Worm (Caenorhabditis elegans): ENCODE data around the gene ZK105.14.

The ZK105.14 gene

ce11 chrV:7745903-7746302 is 24.1 kb upstream of the ZK105.14 start (continued):
- TF ChIP-seq nfya-1 (tag; optimal IDR thresholded peaks at IDR 0.05): peak; percentile 17
- TF ChIP-seq eyg-1 (tag; optimal IDR thresholded peaks at IDR 0.05): no peak
- TF ChIP-seq ceh-2 (tag; optimal IDR thresholded peaks at IDR 0.05): peak; percentile 25
- peak; percentile 39 for TF ChIP-seq ref-2 (tag; optimal IDR thresholded peaks at IDR 0.05)

- no peak for TF ChIP-seq ceh-31 (tag; optimal IDR thresholded peaks at IDR 0.05)
Measured at ce11 chrV:7745386-7745785, 23.5 kb upstream of the ZK105.14 start.

- TF ChIP-seq tbx-2 (tag; optimal IDR thresholded peaks at IDR 0.05) (no peak), ceh-9 (tag; optimal IDR thresholded peaks at IDR 0.05) (no peak), pqm-1 (tag; optimal IDR thresholded peaks at IDR 0.05) (no peak), mec-3 (tag; optimal IDR thresholded peaks at IDR 0.05; ENCODE audit: borderline replicate concordance) (no peak), eyg-1 (tag; optimal IDR thresholded peaks at IDR 0.05) (no peak), C38D4.7 (GFP tag; optimal IDR thresholded peaks at IDR 0.05) (no peak), ceh-22 (tag; optimal IDR thresholded peaks at IDR 0.05) (no peak), ceh-18 (tag; optimal IDR thresholded peaks at IDR 0.05) (no peak), nhr-232 (tag; optimal IDR thresholded peaks at IDR 0.05) (no peak), unc-3 (GFP tag; conservative IDR thresholded peaks at IDR 0.05) (no peak), unc-3 (tag; optimal IDR thresholded peaks at IDR 0.05) (no peak), elt-2 (tag; optimal IDR thresholded peaks at IDR 0.05) (no peak), hlh-8 (tag; optimal IDR thresholded peaks at IDR 0.05) (no peak), zip-5 (tag; optimal IDR thresholded peaks at IDR 0.05) (no peak), fkh-10 (GFP tag; optimal IDR thresholded peaks at IDR 0.05) (no peak), che-1 (tag; optimal IDR thresholded peaks at IDR 0.05) (no peak), ref-2 (tag; optimal IDR thresholded peaks at IDR 0.05) (no peak), ets-4 (tag; optimal IDR thresholded peaks at IDR 0.05) (no peak), elt-4 (tag; optimal IDR thresholded peaks at IDR 0.05) (no peak), ceh-19 (GFP tag; optimal IDR thresholded peaks at IDR 0.05) (no peak), ttx-3 (tag; optimal IDR thresholded peaks at IDR 0.05) (no peak)
Measured at ce11 chrV:7744068-7744467, 22.2 kb upstream of the ZK105.14 start.

- TF ChIP-seq elt-4 (tag; optimal IDR thresholded peaks at IDR 0.05) (no peak), ztf-16 (tag; optimal IDR thresholded peaks at IDR 0.05) (no peak), ceh-2 (tag; optimal IDR thresholded peaks at IDR 0.05) (no peak), hlh-30 (tag; optimal IDR thresholded peaks at IDR 0.05; ENCODE audit: insufficient read depth) (no peak), sox-2 (GFP tag; IDR thresholded peaks at IDR 0.05) (no peak), npax-4 (tag; optimal IDR thresholded peaks at IDR 0.05) (no peak), ahr-1 (tag; optimal IDR thresholded peaks at IDR 0.05) (no peak), hlh-8 (tag; optimal IDR thresholded peaks at IDR 0.05) (no peak), lim-6 (tag; optimal IDR thresholded peaks at IDR 0.05) (no peak), madf-2 (tag; optimal IDR thresholded peaks at IDR 0.05) (no peak), ref-2 (tag; optimal IDR thresholded peaks at IDR 0.05) (no peak), T23F11.4 (GFP tag; optimal IDR thresholded peaks at IDR 0.05) (no peak), syd-9 (tag; optimal IDR thresholded peaks at IDR 0.05) (no peak), nfya-1 (tag; optimal IDR thresholded peaks at IDR 0.05) (no peak), ceh-31 (tag; optimal IDR thresholded peaks at IDR 0.05) (no peak), tbx-7 (tag; optimal IDR thresholded peaks at IDR 0.05) (no peak), lin-11 (tag; optimal IDR thresholded peaks at IDR 0.05) (no peak)
Measured at ce11 chrV:7742485-7742959, 20.7 kb upstream of the ZK105.14 start, which contains the start of gene fbxl-5. fbxl-5 (plus strand) TSS chrV:7742909.

- TF ChIP-seq ztf-16 (tag; optimal IDR thresholded peaks at IDR 0.05) (no peak), pqm-1 (tag; optimal IDR thresholded peaks at IDR 0.05) (no peak), ceh-45 (GFP tag; IDR thresholded peaks at IDR 0.05) (no peak), fkh-10 (GFP tag; optimal IDR thresholded peaks at IDR 0.05) (no peak), C38D4.7 (GFP tag; optimal IDR thresholded peaks at IDR 0.05) (no peak), nhr-11 (tag; optimal IDR thresholded peaks at IDR 0.05) (no peak), hlh-8 (tag; optimal IDR thresholded peaks at IDR 0.05) (no peak), K02D7.2 (tag; optimal IDR thresholded peaks at IDR 0.05) (no peak), T23F11.4 (GFP tag; optimal IDR thresholded peaks at IDR 0.05) (no peak), pag-3 (tag; optimal IDR thresholded peaks at IDR 0.05; ENCODE audit: borderline replicate concordance) (no peak), mec-3 (tag; optimal IDR thresholded peaks at IDR 0.05; ENCODE audit: borderline replicate concordance) (no peak), unc-42 (tag; optimal IDR thresholded peaks at IDR 0.05) (no peak), ets-4 (tag; optimal IDR thresholded peaks at IDR 0.05) (no peak), ceh-14 (tag; optimal IDR thresholded peaks at IDR 0.05) (no peak), zip-5 (tag; optimal IDR thresholded peaks at IDR 0.05) (no peak), elt-4 (tag; optimal IDR thresholded peaks at IDR 0.05) (no peak), pha-4 (tag; optimal IDR thresholded peaks at IDR 0.05) (no peak), ceh-18 (tag; optimal IDR thresholded peaks at IDR 0.05) (no peak), Y22D7AL.16 (tag; optimal IDR thresholded peaks at IDR 0.05) (no peak)
Measured at ce11 chrV:7741918-7742317, 20.1 kb upstream of the ZK105.14 start.
